Fruit fly (Drosophila melanogaster) whole organism, embryonic: Measurements from ENCODE around the gene CG32700.

Source experiments
- ATbp ChIP-seq: fragments of 200-800 bp; sonication (Bioruptor generic); optimal IDR thresholded peaks from 2 replicates; lab custom pipeline; 2017; ENCODE audit warnings: missing biosample characterization, mild to moderate bottlenecking, missing genetic modification characterization, missing genetic modification reagents
- Adf1 ChIP-seq: fragments of 200-800 bp; sonication (Bioruptor generic); IDR thresholded peaks from 2 replicates; pipeline ENCODE4 v1.3.6; 2022; ENCODE audit warnings: missing biosample characterization, missing genetic modification characterization
- Aef1 ChIP-seq: fragments of 200-800 bp; sonication (Bioruptor generic); IDR thresholded peaks from 3 replicates; pipeline ENCODE4 v1.3.6; 2022; ENCODE audit warnings: missing biosample characterization, missing genetic modification characterization
- BEAF-32 ChIP-seq: fragments of 200-800 bp; sonication (Bioruptor generic); optimal IDR thresholded peaks from 3 replicates; lab custom pipeline; 2017; ENCODE audit warnings: missing biosample characterization, missing genetic modification characterization, mild to moderate bottlenecking, moderate library complexity, missing genetic modification reagents
- BtbVII ChIP-seq: fragments of 200-800 bp; sonication (Bioruptor generic); optimal IDR thresholded peaks from 3 replicates; lab custom pipeline; 2017; ENCODE audit warnings: missing biosample characterization, mild to moderate bottlenecking, missing genetic modification characterization
- CG10543 ChIP-seq: fragments of 200-800 bp; sonication (Bioruptor generic); optimal IDR thresholded peaks from 3 replicates; lab custom pipeline; 2017; ENCODE audit warnings: missing biosample characterization, mild to moderate bottlenecking, missing genetic modification characterization, moderate library complexity
- CG10654 ChIP-seq: fragments of 200-800 bp; sonication (Bioruptor generic); optimal IDR thresholded peaks from 2 replicates; lab custom pipeline; 2016; ENCODE audit warnings: missing biosample characterization, missing genetic modification characterization
- CG11695 ChIP-seq: fragments of 200-800 bp; sonication (Bioruptor generic); IDR thresholded peaks from 3 replicates; pipeline ENCODE4 v1.3.6; 2022; ENCODE audit warnings: missing biosample characterization, missing genetic modification characterization
- CG14667 ChIP-seq: fragments of 200-800 bp; sonication (Bioruptor generic); IDR thresholded peaks from 2 replicates; pipeline ENCODE4 v1.3.6; 2022; ENCODE audit warnings: missing biosample characterization, missing genetic modification characterization
- CG14860 ChIP-seq: fragments of 200-800 bp; sonication (Bioruptor generic); IDR thresholded peaks from 3 replicates; pipeline ENCODE4 v1.3.6; 2022; ENCODE audit warnings: missing biosample characterization, missing genetic modification characterization; ENCODE audit not compliant: partially characterized antibody
- CG1602 ChIP-seq: fragments of 200-800 bp; sonication (Bioruptor generic); optimal IDR thresholded peaks from 3 replicates; lab custom pipeline; 2016; ENCODE audit warnings: missing biosample characterization, missing genetic modification characterization
- CG2116 ChIP-seq: fragments of 200-800 bp; sonication (Bioruptor generic); optimal IDR thresholded peaks from 3 replicates; lab custom pipeline; 2018; ENCODE audit warnings: missing biosample characterization, mild to moderate bottlenecking, missing genetic modification characterization
- CG2202 ChIP-seq: fragments of 200-800 bp; sonication (Bioruptor generic); optimal IDR thresholded peaks from 2 replicates; lab custom pipeline; 2018; ENCODE audit warnings: missing biosample characterization, mild to moderate bottlenecking, missing genetic modification characterization
- CG2678 ChIP-seq: fragments of 200-800 bp; sonication (Bioruptor generic); optimal IDR thresholded peaks from 3 replicates; lab custom pipeline; 2019; ENCODE audit warnings: missing biosample characterization, mild to moderate bottlenecking, missing genetic modification characterization, moderate library complexity
- CG32767 ChIP-seq: fragments of 200-800 bp; sonication (Bioruptor generic); IDR thresholded peaks from 2 replicates; pipeline ENCODE4 v1.3.6; 2022; ENCODE audit warnings: missing biosample characterization, missing genetic modification characterization
- CG34376 ChIP-seq: fragments of 200-800 bp; sonication (Bioruptor generic); optimal IDR thresholded peaks from 2 replicates; lab custom pipeline; 2018; ENCODE audit warnings: missing biosample characterization, mild to moderate bottlenecking, missing genetic modification characterization
- CG6813 ChIP-seq: fragments of 200-800 bp; sonication (Bioruptor generic); optimal IDR thresholded peaks from 2 replicates; lab custom pipeline; 2017; ENCODE audit warnings: missing biosample characterization, missing genetic modification characterization, mild to moderate bottlenecking, moderate library complexity, missing genetic modification reagents
- CG7839 ChIP-seq: fragments of 200-800 bp; sonication (Bioruptor generic); optimal IDR thresholded peaks from 3 replicates; lab custom pipeline; 2018; ENCODE audit warnings: missing biosample characterization, mild to moderate bottlenecking, missing genetic modification characterization, moderate library complexity
- CG7963 ChIP-seq: fragments of 200-800 bp; sonication (Bioruptor generic); IDR thresholded peaks from 3 replicates; pipeline ENCODE4 v1.3.6; 2022; ENCODE audit warnings: missing biosample characterization, missing genetic modification characterization; ENCODE audit not compliant: partially characterized antibody
- CG8478 ChIP-seq: fragments of >200 bp; optimal IDR thresholded peaks from 2 replicates; lab custom pipeline; 2018
- CG8765 ChIP-seq: fragments of 200-800 bp; sonication (Bioruptor generic); IDR thresholded peaks from 2 replicates; pipeline ENCODE4 v1.3.6; 2022; ENCODE audit warnings: missing biosample characterization, missing genetic modification characterization
- Camta ChIP-seq: fragments of 200-800 bp; sonication (Bioruptor generic); optimal IDR thresholded peaks from 2 replicates; lab custom pipeline; 2016; ENCODE audit warnings: missing biosample characterization, missing genetic modification characterization
- Deaf1 ChIP-seq: fragments of 200-800 bp; optimal IDR thresholded peaks from 3 replicates; lab custom pipeline; 2019; ENCODE audit warnings: missing biosample characterization, mild to moderate bottlenecking, missing genetic modification characterization, moderate library complexity
- Fer2 ChIP-seq: fragments of 200-800 bp; sonication (Bioruptor generic); optimal IDR thresholded peaks from 2 replicates; lab custom pipeline; 2018; ENCODE audit warnings: missing biosample characterization, mild to moderate bottlenecking, missing genetic modification characterization, moderate library complexity
- Lim3 ChIP-seq: fragments of 200-800 bp; sonication (Bioruptor generic); IDR thresholded peaks from 2 replicates; pipeline ENCODE4 v1.3.6; 2022; ENCODE audit warnings: missing biosample characterization, missing genetic modification characterization
- Mad ChIP-seq: fragments of 200-800 bp; sonication (Bioruptor generic); optimal IDR thresholded peaks from 2 replicates; lab custom pipeline; 2016; ENCODE audit warnings: missing biosample characterization, missing genetic modification characterization
- NK7.1 ChIP-seq: fragments of 200-800 bp; sonication (Bioruptor generic); optimal IDR thresholded peaks from 3 replicates; lab custom pipeline; 2016; ENCODE audit warnings: missing biosample characterization, missing genetic modification characterization
- Sry-β ChIP-seq: fragments of 200-800 bp; sonication (Bioruptor generic); optimal IDR thresholded peaks from 2 replicates; lab custom pipeline; 2018; ENCODE audit warnings: missing biosample characterization, mild to moderate bottlenecking, missing genetic modification characterization, moderate library complexity
- ab ChIP-seq: fragments of 200-800 bp; sonication (Bioruptor generic); optimal IDR thresholded peaks from 2 replicates; lab custom pipeline; 2016; ENCODE audit warnings: missing biosample characterization, missing genetic modification characterization
- cas ChIP-seq: fragments of 200-800 bp; sonication (Bioruptor generic); IDR thresholded peaks from 2 replicates; pipeline ENCODE4 v1.3.6; 2022; ENCODE audit warnings: missing biosample characterization, missing genetic modification characterization
- chif ChIP-seq, 2 experiments: fragments of 200-800 bp; sonication (Bioruptor generic); optimal IDR thresholded peaks; 3 replicates each; lab custom pipeline; 2016; ENCODE audit warnings: missing biosample characterization in 2 of 2, missing genetic modification characterization in 2 of 2
- da ChIP-seq: fragments of 200-800 bp; sonication (Bioruptor generic); optimal IDR thresholded peaks from 2 replicates; lab custom pipeline; 2016; ENCODE audit warnings: missing biosample characterization, missing genetic modification characterization
- dati ChIP-seq: fragments of 200-800 bp; sonication (Bioruptor generic); IDR thresholded peaks from 2 replicates; pipeline ENCODE4 v1.3.6; 2022; ENCODE audit warnings: missing biosample characterization, missing genetic modification characterization
- dmrt99B ChIP-seq: fragments of 200-800 bp; sonication (Bioruptor generic); optimal IDR thresholded peaks from 2 replicates; lab custom pipeline; 2018; ENCODE audit warnings: missing biosample characterization, mild to moderate bottlenecking, missing genetic modification characterization, moderate library complexity
- esg ChIP-seq: fragments of 200-800 bp; sonication (Bioruptor generic); conservative IDR thresholded peaks from 2 replicates; pipeline ENCODE4 v1.3.6; 2022; ENCODE audit warnings: missing biosample characterization, missing genetic modification characterization
- ewg ChIP-seq: fragments of 200-800 bp; sonication (Bioruptor generic); optimal IDR thresholded peaks from 3 replicates; lab custom pipeline; 2017; ENCODE audit warnings: mild to moderate bottlenecking, missing biosample characterization, missing genetic modification reagents, missing genetic modification characterization
- ind ChIP-seq: fragments of 200-800 bp; sonication (Bioruptor generic); optimal IDR thresholded peaks from 3 replicates; lab custom pipeline; 2016; ENCODE audit warnings: missing biosample characterization, missing genetic modification characterization
- jumu ChIP-seq: fragments of 200-800 bp; sonication (Bioruptor generic); optimal IDR thresholded peaks from 3 replicates; lab custom pipeline; 2016; ENCODE audit warnings: missing biosample characterization, missing genetic modification characterization
- kay ChIP-seq: fragments of 200-800 bp; sonication (Bioruptor generic); optimal IDR thresholded peaks from 2 replicates; lab custom pipeline; 2016; ENCODE audit warnings: missing biosample characterization, missing genetic modification characterization
- nerfin-1 ChIP-seq: fragments of 200-800 bp; sonication (Bioruptor generic); optimal IDR thresholded peaks from 3 replicates; lab custom pipeline; 2019; ENCODE audit warnings: missing biosample characterization, mild to moderate bottlenecking, missing genetic modification characterization, moderate library complexity
- onecut ChIP-seq: fragments of 200-800 bp; sonication (Bioruptor generic); IDR thresholded peaks from 2 replicates; pipeline ENCODE4 v1.3.6; 2022; ENCODE audit warnings: missing biosample characterization, missing genetic modification characterization
- otp ChIP-seq: fragments of 200-800 bp; sonication (Bioruptor generic); IDR thresholded peaks from 3 replicates; pipeline ENCODE4, ENCODE4 v1.3.6; 2022; ENCODE audit warnings: missing biosample characterization, missing genetic modification characterization
- phol ChIP-seq: fragments of 200-800 bp; sonication (Bioruptor generic); optimal IDR thresholded peaks from 3 replicates; lab custom pipeline; 2018; ENCODE audit warnings: missing biosample characterization, mild to moderate bottlenecking, missing genetic modification characterization, moderate library complexity
- pnt ChIP-seq: fragments of 200-800 bp; sonication (Bioruptor generic); optimal IDR thresholded peaks from 3 replicates; lab custom pipeline; 2016; ENCODE audit warnings: missing biosample characterization, missing genetic modification characterization
- prd ChIP-seq, 3 experiments: fragments of >200 bp in 2 of 3; fragments of 200-800 bp in 1 of 3; sonication (Bioruptor generic) in 1 of 3; optimal IDR thresholded peaks in 2 of 3; IDR thresholded peaks in 1 of 3; 2 replicates in 2 of 3; 3 replicates in 1 of 3; pipeline versions ENCODE4 v1.3.6 to Lab custom; 2017 to 2022; ENCODE audit warnings: missing biosample characterization in 1 of 3, missing genetic modification characterization in 1 of 3
- pum ChIP-seq: fragments of 200-800 bp; sonication (Bioruptor generic); optimal IDR thresholded peaks from 2 replicates; lab custom pipeline; 2016; ENCODE audit warnings: missing biosample characterization, missing genetic modification characterization
- rib ChIP-seq: fragments of 200-800 bp; sonication (Bioruptor generic); IDR thresholded peaks from 2 replicates; pipeline ENCODE4 v1.3.6; 2022; ENCODE audit warnings: missing biosample characterization, missing genetic modification characterization
- slou ChIP-seq: fragments of 200-800 bp; sonication (Bioruptor generic); optimal IDR thresholded peaks from 3 replicates; lab custom pipeline; 2016; ENCODE audit warnings: missing biosample characterization, missing genetic modification characterization
- tap ChIP-seq: fragments of 200-800 bp; optimal IDR thresholded peaks from 3 replicates; lab custom pipeline; 2019; ENCODE audit warnings: missing biosample characterization, mild to moderate bottlenecking, missing genetic modification characterization, moderate library complexity
- tll ChIP-seq, 2 experiments: fragments of 200-800 bp in 1 of 2; fragments of >200 bp in 1 of 2; sonication (Bioruptor generic) in 1 of 2; optimal IDR thresholded peaks; 2 replicates each; lab custom pipeline; 2017 to 2019; ENCODE audit warnings: missing biosample characterization in 2 of 2, missing genetic modification characterization in 2 of 2, mild to moderate bottlenecking in 1 of 2, moderate library complexity in 1 of 2
- tx ChIP-seq: fragments of 200-800 bp; sonication (Bioruptor generic); optimal IDR thresholded peaks from 2 replicates; lab custom pipeline; 2016; ENCODE audit warnings: missing biosample characterization, missing genetic modification characterization
- wdn ChIP-seq: fragments of 200-800 bp; sonication (Bioruptor generic); IDR thresholded peaks from 2 replicates; pipeline ENCODE4 v1.3.6; 2022; ENCODE audit warnings: missing biosample characterization, missing genetic modification characterization

CG32700 gene

DNA sequence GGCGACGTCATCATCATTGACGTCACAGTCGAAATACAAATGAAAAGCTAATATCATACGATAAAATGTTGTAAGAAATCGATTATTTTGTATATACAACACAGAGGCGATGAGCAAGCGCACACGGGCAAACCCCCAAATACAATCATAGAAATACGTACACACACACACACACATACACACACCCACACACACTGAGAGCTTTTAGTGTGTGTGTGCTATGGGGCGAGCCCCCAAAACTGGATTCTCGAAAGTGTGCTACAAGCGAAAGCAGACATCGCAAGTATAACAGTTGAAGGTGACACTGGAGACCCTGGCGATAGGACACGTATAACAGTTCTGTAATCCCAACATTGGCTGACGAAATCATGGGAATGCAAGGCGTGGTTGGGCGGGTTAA is 31.2 kb upstream of the CG32700 start (continued):
- TF ChIP-seq CG7839 (tag; lab: Kevin White, UChicago) (no peak), NK7.1 (GFP tag; lab: Kevin White, UChicago) (no peak), CG11695 (no peak), dati (GFP tag; lab: Robert Waterston, UW) (no peak), Deaf1 (tag; lab: Kevin White, UChicago) (no peak), Mad (GFP tag; lab: Kevin White, UChicago) (no peak), prd (optimal IDR thresholded peaks at IDR 0.05; lab: Kevin White, UChicago) (no peak), prd (GFP tag; IDR thresholded peaks at IDR 0.05; lab: Robert Waterston, UW) (no peak; the same call in 2 of the 3 replicates), CG10543 (GFP tag; lab: Kevin White, UChicago) (peak; percentile 42), BtbVII (GFP tag; lab: Kevin White, UChicago) (peak; percentile 68), cas (GFP tag; lab: Robert Waterston, UW) (no peak), Aef1 (GFP tag; lab: Robert Waterston, UW) (no peak), wdn (GFP tag; lab: Robert Waterston, UW) (no peak), da (GFP tag; lab: Kevin White, UChicago) (no peak), CG32767 (GFP tag; lab: Robert Waterston, UW) (peak; percentile 78), jumu (GFP tag; lab: Kevin White, UChicago) (no peak), phol (tag; lab: Kevin White, UChicago) (no peak), nerfin-1 (tag; lab: Kevin White, UChicago) (no peak), dmrt99B (tag; lab: Kevin White, UChicago) (no peak), Adf1 (no peak), BEAF-32 (GFP tag; lab: Kevin White, UChicago) (no peak), tx (GFP tag; lab: Kevin White, UChicago) (no peak), CG34376 (peak; percentile 27), chif (GFP tag; optimal IDR thresholded peaks at IDR 0.05; lab: Kevin White, UChicago) (no peak), CG1602 (GFP tag; lab: Kevin White, UChicago) (no peak), Camta (GFP tag; lab: Kevin White, UChicago) (no peak), CG2116 (peak; percentile 2), CG8765 (GFP tag; lab: Robert Waterston, UW) (no peak), ATbp (no peak), esg (no peak), tll (GFP tag; optimal IDR thresholded peaks at IDR 0.05; lab: Kevin White, UChicago) (no peak), CG2678 (tag; lab: Kevin White, UChicago) (no peak), kay (GFP tag; lab: Kevin White, UChicago) (peak; percentile 15), onecut (peak; percentile 98), Sry-β (GFP tag; lab: Kevin White, UChicago) (no peak), rib (GFP tag; lab: Robert Waterston, UW) (0 out of 2 replicates have a peak, but pooled peaks have one; percentile 31), CG14667 (GFP tag; lab: Robert Waterston, UW) (no peak), CG7963 (GFP tag; lab: Robert Waterston, UW) (no peak), pnt (no peak), ab (no peak), tap (tag; lab: Kevin White, UChicago) (no peak), pum (no peak), Fer2 (tag; lab: Kevin White, UChicago) (no peak), CG14860 (GFP tag; lab: Robert Waterston, UW) (no peak), CG10654 (GFP tag; lab: Kevin White, UChicago) (no peak), ewg (peak; percentile 74), Lim3 (GFP tag; lab: Robert Waterston, UW) (no peak), CG8478 (lab: Kevin White, UChicago) (peak; percentile 52), slou (GFP tag; lab: Kevin White, UChicago) (no peak), CG6813 (peak; percentile 5), ind (GFP tag; lab: Kevin White, UChicago) (no peak), CG2202 (no peak), otp (GFP tag; lab: Robert Waterston, UW) (no peak)
